Fruit fly (Drosophila melanogaster) whole organism, embryonic: ENCODE data around the gene Rab3GAP1.

ENCODE experiments used
- Bteb2 ChIP-seq: fragments of 200-800 bp; sonication (Bioruptor generic); optimal IDR thresholded peaks from 2 replicates; lab custom pipeline; 2016; ENCODE audit warnings: missing biosample characterization, missing genetic modification characterization
- CG10267 ChIP-seq: fragments of 200-800 bp; sonication (Bioruptor generic); optimal IDR thresholded peaks from 2 replicates; lab custom pipeline; 2018; ENCODE audit warnings: missing biosample characterization, mild to moderate bottlenecking, missing genetic modification characterization, moderate library complexity
- CG11456 ChIP-seq: fragments of 200-800 bp; sonication (Bioruptor generic); IDR thresholded peaks from 3 replicates; pipeline ENCODE4 v1.3.6; 2022; ENCODE audit warnings: missing biosample characterization, missing genetic modification characterization
- CG11504 ChIP-seq: fragments of 200-800 bp; sonication (Bioruptor generic); optimal IDR thresholded peaks from 3 replicates; lab custom pipeline; 2019; ENCODE audit warnings: missing biosample characterization, mild to moderate bottlenecking, missing genetic modification characterization, moderate library complexity
- CG11560 ChIP-seq: fragments of 200-800 bp; sonication (Bioruptor generic); IDR thresholded peaks from 3 replicates; pipeline ENCODE4 v1.3.6; 2022; ENCODE audit warnings: missing biosample characterization, missing genetic modification characterization
- CG13624 ChIP-seq: fragments of 200-800 bp; sonication (Bioruptor generic); optimal IDR thresholded peaks from 2 replicates; lab custom pipeline; 2016; ENCODE audit warnings: missing biosample characterization, missing genetic modification characterization
- CG1647 ChIP-seq: fragments of 200-800 bp; sonication (Bioruptor generic); optimal IDR thresholded peaks from 3 replicates; lab custom pipeline; 2016; ENCODE audit warnings: missing biosample characterization, missing genetic modification characterization
- CG17612 ChIP-seq: fragments of 200-800 bp; sonication (Bioruptor generic); IDR thresholded peaks from 2 replicates; pipeline ENCODE4 v1.3.6; 2022; ENCODE audit warnings: missing biosample characterization, missing genetic modification characterization
- CG2202 ChIP-seq: fragments of 200-800 bp; sonication (Bioruptor generic); optimal IDR thresholded peaks from 2 replicates; lab custom pipeline; 2018; ENCODE audit warnings: missing biosample characterization, mild to moderate bottlenecking, missing genetic modification characterization
- CG2678 ChIP-seq: fragments of 200-800 bp; sonication (Bioruptor generic); optimal IDR thresholded peaks from 3 replicates; lab custom pipeline; 2019; ENCODE audit warnings: missing biosample characterization, mild to moderate bottlenecking, missing genetic modification characterization, moderate library complexity
- CG32767 ChIP-seq: fragments of 200-800 bp; sonication (Bioruptor generic); IDR thresholded peaks from 2 replicates; pipeline ENCODE4 v1.3.6; 2022; ENCODE audit warnings: missing biosample characterization, missing genetic modification characterization
- CG3995 ChIP-seq: fragments of 200-800 bp; sonication (Bioruptor generic); optimal IDR thresholded peaks from 3 replicates; lab custom pipeline; 2016; ENCODE audit warnings: missing biosample characterization, missing genetic modification characterization
- CG4328 ChIP-seq: fragments of 200-800 bp; sonication (Bioruptor generic); optimal IDR thresholded peaks from 3 replicates; lab custom pipeline; 2017; ENCODE audit warnings: missing biosample characterization, missing genetic modification reagents, missing genetic modification characterization
- CG43689 ChIP-seq: fragments of 200-800 bp; sonication (Bioruptor generic); IDR thresholded peaks from 2 replicates; pipeline ENCODE4 v1.3.6; 2022; ENCODE audit warnings: missing biosample characterization, missing genetic modification characterization
- CG4707 ChIP-seq: fragments of 200-800 bp; sonication (Bioruptor generic); optimal IDR thresholded peaks from 2 replicates; lab custom pipeline; 2018; ENCODE audit warnings: missing biosample characterization, mild to moderate bottlenecking, missing genetic modification characterization, moderate library complexity
- CG6765 ChIP-seq: fragments of 200-800 bp; sonication (Bioruptor generic); optimal IDR thresholded peaks from 3 replicates; lab custom pipeline; 2017; ENCODE audit warnings: missing biosample characterization, mild to moderate bottlenecking, missing genetic modification characterization
- CG8089 ChIP-seq: fragments of 200-800 bp; sonication (Bioruptor generic); optimal IDR thresholded peaks from 3 replicates; lab custom pipeline; 2016; ENCODE audit warnings: missing biosample characterization, missing genetic modification characterization
- H15 ChIP-seq: fragments of 200-800 bp; sonication (Bioruptor generic); IDR thresholded peaks from 3 replicates; pipeline ENCODE4 v1.3.6; 2022; ENCODE audit warnings: missing biosample characterization, missing genetic modification characterization
- HHEX ChIP-seq: fragments of 200-800 bp; sonication (Bioruptor generic); optimal IDR thresholded peaks from 3 replicates; lab custom pipeline; 2017; ENCODE audit warnings: missing biosample characterization, mild to moderate bottlenecking, missing genetic modification characterization, missing genetic modification reagents
- HLH4C ChIP-seq: fragments of 200-800 bp; sonication (Bioruptor generic); IDR thresholded peaks from 3 replicates; pipeline ENCODE4 v1.3.6; 2022; ENCODE audit warnings: missing biosample characterization, missing genetic modification characterization; ENCODE audit not compliant: partially characterized antibody
- Hand ChIP-seq: fragments of 200-800 bp; sonication (Bioruptor generic); optimal IDR thresholded peaks from 2 replicates; lab custom pipeline; 2017; ENCODE audit warnings: mild to moderate bottlenecking, missing biosample characterization, missing genetic modification reagents, missing genetic modification characterization
- Hey ChIP-seq: fragments of 200-800 bp; sonication (Bioruptor generic); optimal IDR thresholded peaks from 3 replicates; lab custom pipeline; 2018; ENCODE audit warnings: missing biosample characterization, mild to moderate bottlenecking, missing genetic modification characterization
- Kr ChIP-seq: fragments of 200-800 bp; sonication (Bioruptor generic); optimal IDR thresholded peaks from 2 replicates; lab custom pipeline; 2017; ENCODE audit warnings: missing biosample characterization, mild to moderate bottlenecking, missing genetic modification characterization
- Pdp1 ChIP-seq, 2 experiments: fragments of 200-800 bp; sonication (Bioruptor generic); optimal IDR thresholded peaks; 3 replicates each; lab custom pipeline; 2016; ENCODE audit warnings: missing biosample characterization in 2 of 2, missing genetic modification characterization in 2 of 2, mild to moderate bottlenecking in 1 of 2, moderate library complexity in 1 of 2
- Ptx1 ChIP-seq: fragments of 200-800 bp; sonication (Bioruptor generic); IDR thresholded peaks from 2 replicates; pipeline ENCODE4 v1.3.6; 2022; ENCODE audit warnings: missing biosample characterization, missing genetic modification characterization
- ap ChIP-seq: fragments of 200-800 bp; sonication (Bioruptor generic); IDR thresholded peaks from 2 replicates; pipeline ENCODE4 v1.3.6; 2022; ENCODE audit warnings: missing biosample characterization, missing genetic modification characterization
- bigmax ChIP-seq: fragments of 200-800 bp; sonication (Bioruptor generic); optimal IDR thresholded peaks from 2 replicates; lab custom pipeline; 2018; ENCODE audit warnings: missing biosample characterization, mild to moderate bottlenecking, missing genetic modification characterization
- chif ChIP-seq, 2 experiments: fragments of 200-800 bp; sonication (Bioruptor generic); optimal IDR thresholded peaks; 3 replicates each; lab custom pipeline; 2016; ENCODE audit warnings: missing biosample characterization in 2 of 2, missing genetic modification characterization in 2 of 2
- corto ChIP-seq: fragments of 200-800 bp; sonication (Bioruptor generic); optimal IDR thresholded peaks from 2 replicates; lab custom pipeline; 2016; ENCODE audit warnings: missing biosample characterization, mild to moderate bottlenecking, missing genetic modification characterization, moderate library complexity
- eyg ChIP-seq: fragments of 200-800 bp; sonication (Bioruptor generic); optimal IDR thresholded peaks from 3 replicates; lab custom pipeline; 2016; ENCODE audit warnings: missing biosample characterization, missing genetic modification characterization
- lbe ChIP-seq: fragments of 200-800 bp; sonication (Bioruptor generic); optimal IDR thresholded peaks from 2 replicates; lab custom pipeline; 2016; ENCODE audit warnings: missing biosample characterization, mild to moderate bottlenecking, missing genetic modification characterization
- lilli ChIP-seq: fragments of 200-800 bp; sonication (Bioruptor generic); optimal IDR thresholded peaks from 3 replicates; lab custom pipeline; 2016; ENCODE audit warnings: missing biosample characterization, missing genetic modification characterization
- mirr ChIP-seq: fragments of 200-800 bp; sonication (Bioruptor generic); optimal IDR thresholded peaks from 3 replicates; lab custom pipeline; 2018; ENCODE audit warnings: missing biosample characterization, mild to moderate bottlenecking, missing genetic modification characterization
- peb ChIP-seq: fragments of 200-800 bp; sonication (Bioruptor generic); IDR thresholded peaks from 2 replicates; pipeline ENCODE4 v1.3.6; 2022; ENCODE audit warnings: missing biosample characterization, missing genetic modification characterization
- schlank ChIP-seq: fragments of 200-800 bp; sonication (Bioruptor generic); optimal IDR thresholded peaks from 2 replicates; lab custom pipeline; 2018; ENCODE audit warnings: missing biosample characterization, mild to moderate bottlenecking, missing genetic modification characterization
- sna ChIP-seq: fragments of 200-800 bp; sonication (Bioruptor generic); IDR thresholded peaks from 2 replicates; pipeline ENCODE4 v1.3.6; 2022; ENCODE audit warnings: missing biosample characterization, missing genetic modification characterization; ENCODE audit not compliant: partially characterized antibody
- stwl ChIP-seq: fragments of 200-800 bp; sonication (Bioruptor generic); optimal IDR thresholded peaks from 3 replicates; lab custom pipeline; 2018; ENCODE audit warnings: missing biosample characterization, mild to moderate bottlenecking, missing genetic modification characterization, moderate library complexity
- tgo ChIP-seq: fragments of 200-800 bp; sonication (Bioruptor generic); IDR thresholded peaks from 3 replicates; pipeline ENCODE4 v1.3.6; 2022; ENCODE audit warnings: missing biosample characterization, missing genetic modification characterization
- vvl ChIP-seq: fragments of 200-800 bp; sonication (Bioruptor generic); IDR thresholded peaks from 2 replicates; pipeline ENCODE4 v1.3.6; 2022; ENCODE audit warnings: missing biosample characterization, missing genetic modification characterization
- z ChIP-seq: fragments of 200-800 bp; sonication (Bioruptor generic); IDR thresholded peaks from 3 replicates; pipeline ENCODE4 v1.3.6; 2022; ENCODE audit warnings: missing biosample characterization, missing genetic modification characterization

Gene Rab3GAP1

DNA sequence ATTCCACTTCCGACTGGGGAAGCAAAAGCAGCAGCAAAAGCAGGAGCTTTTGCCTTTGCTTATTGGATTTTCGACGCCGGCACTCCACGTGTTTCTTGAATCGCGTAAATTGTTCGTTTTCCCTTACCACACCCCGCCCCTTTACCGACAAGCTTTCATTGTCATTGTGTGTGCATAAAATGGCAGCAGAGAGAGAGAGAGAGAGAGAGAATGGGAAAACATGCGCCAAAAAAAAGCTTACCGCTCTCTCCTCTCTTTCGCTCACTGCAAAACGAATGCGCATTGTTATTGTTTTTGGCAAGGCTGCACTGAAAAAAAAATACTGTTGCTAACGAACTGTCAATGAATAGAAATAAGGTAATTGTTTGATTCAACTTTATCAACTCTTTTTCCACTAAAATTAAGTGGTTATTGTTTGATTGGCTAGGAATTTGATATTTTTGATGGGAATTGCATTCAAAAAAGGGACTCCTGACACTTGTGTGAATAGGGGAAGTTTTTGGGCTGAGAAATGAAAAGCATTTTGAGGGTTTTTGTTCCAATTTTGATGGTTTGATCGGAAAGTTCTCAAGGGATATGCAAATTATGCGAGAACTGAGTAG, 39.0 kb upstream of the Rab3GAP1 start (continued):
- no peak for TF ChIP-seq CG8089 (GFP tag; lab: Kevin White, UChicago)
- no peak for TF ChIP-seq CG13624 (GFP tag; lab: Kevin White, UChicago)
- TF ChIP-seq corto (GFP tag; lab: Kevin White, UChicago): no peak
- no peak for TF ChIP-seq lilli (GFP tag; lab: Kevin White, UChicago)
- no peak for TF ChIP-seq CG3995 (GFP tag; lab: Kevin White, UChicago)
- no peak for TF ChIP-seq sna (GFP tag; lab: Robert Waterston, UW)
- TF ChIP-seq CG2678 (tag; lab: Kevin White, UChicago): no peak
- no peak for TF ChIP-seq HHEX (GFP tag; lab: Kevin White, UChicago)
- peak; percentile 11 for TF ChIP-seq eyg
- no peak for TF ChIP-seq CG43689 (GFP tag; lab: Robert Waterston, UW)
- no peak for TF ChIP-seq CG11456 (GFP tag; lab: Robert Waterston, UW)
- no peak for TF ChIP-seq CG10267 (tag; lab: Kevin White, UChicago)
- no peak for TF ChIP-seq chif (GFP tag; optimal IDR thresholded peaks at IDR 0.05; lab: Kevin White, UChicago)
- no peak for TF ChIP-seq bigmax (GFP tag; lab: Kevin White, UChicago)
- TF ChIP-seq CG11504 (tag; lab: Kevin White, UChicago): no peak
- no peak for TF ChIP-seq H15
- no peak for TF ChIP-seq Hey
- TF ChIP-seq stwl (tag; lab: Kevin White, UChicago): no peak
- no peak for TF ChIP-seq Kr (GFP tag; lab: Kevin White, UChicago)
- no peak for TF ChIP-seq tgo (GFP tag; lab: Robert Waterston, UW)
- TF ChIP-seq Bteb2 (GFP tag; lab: Kevin White, UChicago): peak; percentile 34
- TF ChIP-seq z (GFP tag; lab: Robert Waterston, UW): 0 out of 3 replicates have a peak, but pooled peaks have one; percentile 49
- no peak for TF ChIP-seq mirr (GFP tag; lab: Kevin White, UChicago)
- no peak for TF ChIP-seq CG1647
- no peak for TF ChIP-seq Hand (GFP tag; lab: Kevin White, UChicago)
- TF ChIP-seq Pdp1 (GFP tag; optimal IDR thresholded peaks at IDR 0.05; lab: Kevin White, UChicago): peak in 1 of 2 experiments; percentile 26
- no peak for TF ChIP-seq schlank (tag; lab: Kevin White, UChicago)
- no peak for TF ChIP-seq CG32767 (GFP tag; lab: Robert Waterston, UW)
- no peak for TF ChIP-seq CG6765 (GFP tag; lab: Kevin White, UChicago)
- TF ChIP-seq CG17612 (GFP tag; lab: Robert Waterston, UW): no peak
- no peak for TF ChIP-seq HLH4C
- TF ChIP-seq CG4328 (GFP tag; lab: Kevin White, UChicago): no peak
- peak; percentile 13 for TF ChIP-seq CG4707
- no peak for TF ChIP-seq CG2202 (tag; lab: Kevin White, UChicago)
- peak; percentile 60 for TF ChIP-seq lbe (GFP tag; lab: Kevin White, UChicago)
- no peak for TF ChIP-seq CG11560
- no peak for TF ChIP-seq vvl (GFP tag; lab: Robert Waterston, UW)
- peak; percentile 4 for TF ChIP-seq Ptx1 (GFP tag; lab: Robert Waterston, UW)
- TF ChIP-seq ap (GFP tag; lab: Robert Waterston, UW): no peak
- TF ChIP-seq peb (GFP tag; lab: Robert Waterston, UW): no peak
- TF ChIP-seq, all 482 proteins: peak for 82
